Fruit fly (Drosophila melanogaster) whole organism, pupa: ENCODE data around the gene CG46383.
A peak's percentile ranks its signal among the peaks of the same experiment; 100 is the strongest.

Experiments
- CG10348 ChIP-seq: fragments of 200-800 bp; sonication (Bioruptor generic); IDR thresholded peaks from 2 replicates; pipeline ENCODE4 v1.3.6; 2022; ENCODE audit warnings: missing biosample characterization, missing genetic modification characterization
- CG12605 ChIP-seq: fragments of 200-800 bp; sonication (Bioruptor generic); IDR thresholded peaks from 2 replicates; pipeline ENCODE4 v1.3.6; 2022; ENCODE audit warnings: missing biosample characterization, missing genetic modification characterization
- CG13204 ChIP-seq: fragments of 200-800 bp; sonication (Bioruptor generic); optimal IDR thresholded peaks from 2 replicates; lab custom pipeline; 2018; ENCODE audit warnings: missing biosample characterization, mild to moderate bottlenecking, missing genetic modification characterization, moderate library complexity
- CG14655 ChIP-seq: fragments of 200-800 bp; sonication (Bioruptor generic); optimal IDR thresholded peaks from 3 replicates; lab custom pipeline; 2017; ENCODE audit warnings: mild to moderate bottlenecking, missing biosample characterization, missing genetic modification reagents, missing genetic modification characterization
- CG15710 ChIP-seq: fragments of 200-800 bp; sonication (Bioruptor generic); optimal IDR thresholded peaks from 2 replicates; lab custom pipeline; 2018; ENCODE audit warnings: missing biosample characterization, mild to moderate bottlenecking, missing genetic modification characterization, moderate library complexity
- CG17806 ChIP-seq: fragments of 200-800 bp; sonication (Bioruptor generic); optimal IDR thresholded peaks from 2 replicates; lab custom pipeline; 2018; ENCODE audit warnings: missing biosample characterization, mild to moderate bottlenecking, missing genetic modification characterization, moderate library complexity
- CG32121 ChIP-seq: fragments of 200-800 bp; sonication (Bioruptor generic); IDR thresholded peaks from 2 replicates; pipeline ENCODE4 v1.3.6; 2022; ENCODE audit warnings: missing biosample characterization, missing genetic modification characterization
- CG34367 ChIP-seq: fragments of 200-800 bp; sonication (Bioruptor generic); optimal IDR thresholded peaks from 2 replicates; lab custom pipeline; 2018; ENCODE audit warnings: missing biosample characterization, mild to moderate bottlenecking, missing genetic modification characterization
- CG4496 ChIP-seq: fragments of 200-800 bp; sonication (Bioruptor generic); IDR thresholded peaks from 3 replicates; pipeline ENCODE4 v1.3.6; 2022; ENCODE audit warnings: missing biosample characterization, missing genetic modification characterization
- CG8159 ChIP-seq: fragments of 200-800 bp; sonication (Bioruptor generic); optimal IDR thresholded peaks from 3 replicates; lab custom pipeline; 2018; ENCODE audit warnings: missing biosample characterization, mild to moderate bottlenecking, missing genetic modification characterization, moderate library complexity
- CG8301 ChIP-seq: fragments of 200-800 bp; sonication (Bioruptor generic); optimal IDR thresholded peaks from 2 replicates; lab custom pipeline; 2018; ENCODE audit warnings: missing biosample characterization, mild to moderate bottlenecking, missing genetic modification characterization
- CG9948 ChIP-seq: fragments of 200-800 bp; sonication (Bioruptor generic); optimal IDR thresholded peaks from 2 replicates; lab custom pipeline; 2018; ENCODE audit warnings: missing biosample characterization, mild to moderate bottlenecking, missing genetic modification characterization, moderate library complexity
- D1 ChIP-seq: fragments of 200-800 bp; sonication (Bioruptor generic); optimal IDR thresholded peaks from 2 replicates; lab custom pipeline; 2018; ENCODE audit warnings: missing biosample characterization, mild to moderate bottlenecking, missing genetic modification characterization, moderate library complexity
- EcR ChIP-seq: fragments of 200-800 bp; sonication (Bioruptor generic); optimal IDR thresholded peaks from 3 replicates; lab custom pipeline; 2019; ENCODE audit warnings: missing biosample characterization, missing genetic modification characterization, mild to moderate bottlenecking, moderate library complexity, missing genetic modification reagents
- Ets98B ChIP-seq: fragments of 200-800 bp; sonication (Bioruptor generic); IDR thresholded peaks from 2 replicates; pipeline ENCODE4 v1.3.6; 2022; ENCODE audit warnings: missing biosample characterization, missing genetic modification characterization
- Pif1A ChIP-seq: fragments of 200-800 bp; sonication (Bioruptor generic); optimal IDR thresholded peaks from 3 replicates; lab custom pipeline; 2016; ENCODE audit warnings: missing biosample characterization, missing genetic modification characterization
- Pif1B ChIP-seq: fragments of 200-800 bp; sonication (Bioruptor generic); optimal IDR thresholded peaks from 3 replicates; lab custom pipeline; 2016; ENCODE audit warnings: missing biosample characterization, missing genetic modification characterization
- Snoo ChIP-seq: fragments of 200-800 bp; sonication (Bioruptor generic); optimal IDR thresholded peaks from 3 replicates; lab custom pipeline; 2017; ENCODE audit warnings: missing biosample characterization, mild to moderate bottlenecking, missing genetic modification characterization, inconsistent platforms
- fd96Ca ChIP-seq: fragments of 200-800 bp; sonication (Bioruptor generic); IDR thresholded peaks from 3 replicates; pipeline ENCODE4 v1.3.6; 2022; ENCODE audit warnings: missing biosample characterization, missing genetic modification characterization
- gl ChIP-seq: fragments of 200-800 bp; sonication (Bioruptor generic); optimal IDR thresholded peaks from 2 replicates; lab custom pipeline; 2018; ENCODE audit warnings: missing biosample characterization, mild to moderate bottlenecking, missing genetic modification characterization
- rn ChIP-seq: fragments of 200-800 bp; sonication (Bioruptor generic); IDR thresholded peaks from 2 replicates; pipeline ENCODE4 v1.3.6; 2022; ENCODE audit warnings: missing biosample characterization, missing genetic modification characterization

Gene CG46383

DNA sequence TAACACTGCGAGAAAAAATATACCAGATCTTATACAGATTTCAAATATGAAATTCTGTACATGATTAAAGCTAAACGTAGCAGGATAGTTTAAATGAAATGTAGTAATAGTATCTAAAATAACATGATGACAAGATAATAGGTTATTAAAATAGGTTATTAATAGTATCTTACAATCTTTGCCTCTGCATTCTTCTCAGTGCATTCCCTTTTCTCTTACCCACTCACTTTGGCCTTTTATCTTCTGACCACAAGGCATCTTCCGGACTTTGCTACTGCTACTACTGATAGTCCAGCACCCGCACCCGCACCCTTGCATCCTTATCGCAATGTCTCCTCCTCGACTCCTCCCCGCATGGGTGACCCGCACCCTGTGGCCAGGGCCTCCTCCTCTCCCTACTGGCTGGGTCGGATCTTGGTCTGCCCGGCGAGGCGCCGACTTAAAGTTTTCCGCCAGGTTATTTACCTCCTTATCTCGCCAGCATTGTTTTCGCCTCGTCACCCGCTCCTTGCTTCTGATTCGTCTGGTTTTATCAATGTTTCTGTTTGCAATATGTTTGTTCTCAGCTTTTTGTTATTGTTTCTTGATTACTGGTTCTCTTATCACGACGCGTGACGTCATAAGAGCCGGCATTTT is 33.9 kb upstream of the CG46383 start:
- TF ChIP-seq CG17806 (tag; lab: Kevin White, UChicago) = peak; percentile 76
- TF ChIP-seq CG4496 = peak; percentile 72
- TF ChIP-seq Ets98B (GFP tag; lab: Robert Waterston, UW) = peak; percentile 66
- peak; percentile 73 for TF ChIP-seq CG32121 (GFP tag; lab: Robert Waterston, UW)
- peak; percentile 71 for TF ChIP-seq Snoo
- peak; percentile 35 for TF ChIP-seq Pif1B (GFP tag; lab: Kevin White, UChicago)
- TF ChIP-seq EcR (GFP tag; lab: Kevin White, UChicago) = peak; percentile 91
- TF ChIP-seq CG8301 (tag; lab: Kevin White, UChicago) = peak; percentile 84
- TF ChIP-seq gl (tag; lab: Kevin White, UChicago) = peak; percentile 84
- TF ChIP-seq CG15710 (tag; lab: Kevin White, UChicago) = peak; percentile 84
- peak; percentile 82 for TF ChIP-seq CG14655 (GFP tag; lab: Kevin White, UChicago)
- TF ChIP-seq CG9948 (tag; lab: Kevin White, UChicago) = peak; percentile 76
- TF ChIP-seq fd96Ca (GFP tag; lab: Robert Waterston, UW) = peak; percentile 67; the same call in 2 of the 3 replicates
- TF ChIP-seq CG8159 (tag; lab: Kevin White, UChicago) = peak; percentile 90
- TF ChIP-seq CG34367 (tag; lab: Kevin White, UChicago) = peak; percentile 79
- TF ChIP-seq rn = peak; percentile 58; the same call in 1 of the 2 replicates
- TF ChIP-seq CG10348 = no peak
- TF ChIP-seq CG13204 = peak; percentile 59
- TF ChIP-seq Pif1A (GFP tag; lab: Kevin White, UChicago) = peak; percentile 69
- no peak; the same call in 1 of the 2 replicates for TF ChIP-seq CG12605 (GFP tag; lab: Robert Waterston, UW)
- TF ChIP-seq D1 (tag; lab: Kevin White, UChicago) = peak; percentile 34

DNA sequence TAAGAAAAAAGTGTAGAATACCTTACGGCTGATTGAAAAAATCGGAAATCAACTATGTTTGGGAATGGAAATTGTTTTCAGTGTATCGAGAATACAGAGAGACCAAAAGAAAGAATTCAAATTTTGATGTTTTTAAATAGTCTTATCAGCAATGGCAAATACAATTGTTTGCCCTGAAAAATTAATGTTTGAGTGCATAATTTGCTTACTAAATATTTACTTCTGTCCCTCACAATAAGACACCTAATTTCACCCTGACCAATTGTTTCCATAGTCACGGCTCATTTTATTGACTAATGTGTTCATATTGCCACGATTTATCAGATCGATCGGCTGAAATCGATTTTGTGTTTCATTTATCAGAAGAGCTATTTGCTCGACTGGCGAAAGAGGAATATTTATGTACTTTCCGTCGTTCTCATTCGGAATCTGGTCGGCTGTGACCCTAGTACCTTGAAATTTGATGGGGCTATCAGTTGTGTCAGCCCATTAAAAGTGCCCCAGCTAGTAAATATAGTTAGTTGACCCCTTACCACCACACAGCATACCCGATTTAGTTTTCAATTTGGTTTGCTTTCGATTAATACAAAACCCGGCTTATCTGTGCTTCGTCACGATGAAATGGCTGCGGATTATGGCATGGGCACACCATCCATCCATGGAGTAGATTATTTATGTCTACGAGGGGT is 32.9 kb upstream of the CG46383 start:
- TF ChIP-seq rn (no peak), CG9948 (tag; lab: Kevin White, UChicago) (no peak), CG14655 (GFP tag; lab: Kevin White, UChicago) (no peak), CG4496 (no peak), CG8301 (tag; lab: Kevin White, UChicago) (no peak), CG15710 (tag; lab: Kevin White, UChicago) (no peak), Pif1B (GFP tag; lab: Kevin White, UChicago) (no peak), Pif1A (GFP tag; lab: Kevin White, UChicago) (no peak), Ets98B (GFP tag; lab: Robert Waterston, UW) (no peak)

DNA sequence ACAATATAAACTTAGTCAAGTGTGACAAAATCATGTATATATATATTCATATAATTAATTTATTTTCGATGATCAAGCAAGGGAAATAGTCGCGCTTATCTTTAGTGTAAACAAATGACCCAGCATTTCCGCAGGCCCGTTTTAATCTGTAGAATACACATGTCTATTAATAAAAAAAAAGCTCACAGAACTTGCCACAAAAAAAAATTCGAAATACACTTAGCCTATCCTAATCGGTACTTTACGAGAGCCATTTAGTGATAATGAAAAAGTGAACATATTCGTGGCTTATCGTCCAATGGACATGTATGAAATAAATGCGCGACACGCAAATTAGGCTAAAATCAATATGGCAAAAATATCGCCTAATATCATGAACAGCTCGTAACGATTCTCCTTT is 24.4 kb upstream of the CG46383 start:
- TF ChIP-seq CG14655 (GFP tag; lab: Kevin White, UChicago) (no peak), Snoo (no peak), CG8301 (tag; lab: Kevin White, UChicago) (no peak), fd96Ca (GFP tag; lab: Robert Waterston, UW) (no peak), CG4496 (no peak), CG10348 (no peak), Pif1B (GFP tag; lab: Kevin White, UChicago) (no peak), gl (tag; lab: Kevin White, UChicago) (no peak), D1 (tag; lab: Kevin White, UChicago) (no peak), CG15710 (tag; lab: Kevin White, UChicago) (no peak), CG12605 (GFP tag; lab: Robert Waterston, UW) (no peak), rn (no peak)

DNA sequence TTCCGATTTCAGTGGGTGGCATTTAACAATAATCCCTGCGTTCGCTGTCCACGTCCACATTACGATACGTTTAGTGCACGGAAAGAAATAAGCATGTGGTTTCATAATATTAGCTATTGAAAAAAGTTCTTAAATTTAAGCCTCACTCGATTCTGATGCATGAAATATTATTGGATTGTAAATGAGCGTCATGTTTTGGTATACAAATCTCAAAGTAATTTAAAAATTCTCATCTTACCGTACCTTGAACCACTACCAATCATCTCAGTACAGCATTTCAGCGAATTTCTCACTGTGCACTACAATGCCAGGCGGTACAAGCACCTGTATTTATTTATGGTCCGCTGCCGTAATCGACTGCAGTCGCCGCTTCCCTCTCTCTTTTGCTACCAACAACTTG is 23.5 kb upstream of the CG46383 start:
- TF ChIP-seq Ets98B (GFP tag; lab: Robert Waterston, UW) = no peak
- TF ChIP-seq CG15710 (tag; lab: Kevin White, UChicago) = peak; percentile 76
- peak; percentile 87 for TF ChIP-seq CG8301 (tag; lab: Kevin White, UChicago)
- TF ChIP-seq CG14655 (GFP tag; lab: Kevin White, UChicago) = peak; percentile 83
- peak; percentile 68 for TF ChIP-seq CG34367 (tag; lab: Kevin White, UChicago)
- TF ChIP-seq CG8159 (tag; lab: Kevin White, UChicago) = no peak
- TF ChIP-seq fd96Ca (GFP tag; lab: Robert Waterston, UW) = no peak
- peak; percentile 86 for TF ChIP-seq Pif1A (GFP tag; lab: Kevin White, UChicago)
- TF ChIP-seq D1 (tag; lab: Kevin White, UChicago) = no peak
- no peak for TF ChIP-seq CG32121 (GFP tag; lab: Robert Waterston, UW)
- TF ChIP-seq rn = no peak
- TF ChIP-seq CG12605 (GFP tag; lab: Robert Waterston, UW) = no peak
- TF ChIP-seq CG4496 = no peak
- peak; percentile 37 for TF ChIP-seq gl (tag; lab: Kevin White, UChicago)
- TF ChIP-seq CG10348 = no peak
- peak; percentile 74 for TF ChIP-seq CG17806 (tag; lab: Kevin White, UChicago)
- TF ChIP-seq EcR (GFP tag; lab: Kevin White, UChicago) = no peak
- TF ChIP-seq Snoo = peak; percentile 71
- TF ChIP-seq Pif1B (GFP tag; lab: Kevin White, UChicago) = peak; percentile 75
- TF ChIP-seq CG9948 (tag; lab: Kevin White, UChicago) = peak; percentile 79
- peak; percentile 64 for TF ChIP-seq CG13204

DNA sequence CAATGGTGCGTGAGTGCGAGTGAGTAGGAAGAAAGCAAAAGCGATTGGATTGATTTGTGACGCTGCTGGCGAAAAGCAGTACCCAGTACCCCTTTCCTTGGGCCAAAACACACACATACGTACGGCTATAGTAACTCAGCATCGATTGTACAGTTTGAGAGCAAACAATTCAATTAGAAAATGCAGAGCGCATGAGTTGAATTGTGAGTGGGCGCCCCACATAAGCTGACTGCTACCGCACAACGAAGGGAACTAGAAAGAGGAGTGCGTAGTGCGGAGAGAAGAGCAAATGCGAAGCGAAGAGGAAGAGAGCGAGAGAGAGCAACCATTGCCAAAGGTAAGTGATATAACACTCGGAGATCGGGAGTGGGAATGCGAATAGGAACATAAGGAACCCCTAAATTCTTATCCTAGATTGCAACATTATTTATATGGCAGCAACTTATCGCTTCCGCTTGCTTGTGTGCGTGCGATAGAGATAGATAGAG is 22.8 kb upstream of the CG46383 start:
- no peak for TF ChIP-seq Snoo
- TF ChIP-seq EcR (GFP tag; lab: Kevin White, UChicago) = no peak
- peak; percentile 24 for TF ChIP-seq CG14655 (GFP tag; lab: Kevin White, UChicago)
